Worm (Caenorhabditis elegans) whole organism, L3 larva: ENCODE results near the gene eif-3.G.

Source experiments
- ama-1 ChIP-seq: fragments of 150-350 bp; optimal IDR thresholded peaks from 2 replicates; lab custom pipeline; 2018
- ceh-28 ChIP-seq: fragments of 150-350 bp; optimal IDR thresholded peaks from 2 replicates; lab custom pipeline; 2014; ENCODE audit warnings: missing biosample characterization, missing genetic modification reagents, missing genetic modification characterization
- ceh-82 ChIP-seq: fragments of 150-350 bp; optimal IDR thresholded peaks from 2 replicates; lab custom pipeline; 2014; ENCODE audit warnings: missing biosample characterization, missing genetic modification characterization
- egl-27 ChIP-seq: sonication (generic microtip); optimal IDR thresholded peaks from 4 replicates; lab custom pipeline; 2017; ENCODE audit warnings: missing biosample characterization, missing genetic modification reagents, missing genetic modification characterization
- elt-1 ChIP-seq: fragments of 150-350 bp; optimal IDR thresholded peaks from 2 replicates; lab custom pipeline; 2014; ENCODE audit warnings: missing biosample characterization, missing genetic modification characterization
- nfya-1 ChIP-seq: sonication (generic microtip); optimal IDR thresholded peaks from 2 replicates; lab custom pipeline; 2017; ENCODE audit warnings: missing genetic modification characterization, mild to moderate bottlenecking, missing compliant biosample characterization, antibody characterized with exemption, moderate library complexity; ENCODE audit not compliant: insufficient read depth
- nhr-11 ChIP-seq: fragments of 150-350 bp; optimal IDR thresholded peaks from 2 replicates; lab custom pipeline; 2014; ENCODE audit warnings: missing biosample characterization, missing genetic modification characterization
- nhr-23 ChIP-seq: fragments of 150-350 bp; optimal IDR thresholded peaks from 2 replicates; lab custom pipeline; 2014; ENCODE audit warnings: missing biosample characterization, missing genetic modification reagents, missing genetic modification characterization
- pha-4 ChIP-seq: fragments of 150-350 bp; optimal IDR thresholded peaks from 2 replicates; lab custom pipeline; 2014; ENCODE audit warnings: missing biosample characterization, missing genetic modification reagents, missing genetic modification characterization
- snpc-4 ChIP-seq: fragments of 150-350 bp; optimal IDR thresholded peaks from 2 replicates; lab custom pipeline; 2014; ENCODE audit warnings: missing biosample characterization, missing genetic modification characterization
- unc-39 ChIP-seq: sonication (generic microtip); optimal IDR thresholded peaks from 4 replicates; lab custom pipeline; 2017; ENCODE audit warnings: missing biosample characterization, missing genetic modification characterization
- unc-62 ChIP-seq: fragments of 150-350 bp; sonication (generic microtip); optimal IDR thresholded peaks from 4 replicates; lab custom pipeline; 2014; ENCODE audit warnings: missing biosample characterization, missing genetic modification reagents, missing genetic modification characterization

DNA sequence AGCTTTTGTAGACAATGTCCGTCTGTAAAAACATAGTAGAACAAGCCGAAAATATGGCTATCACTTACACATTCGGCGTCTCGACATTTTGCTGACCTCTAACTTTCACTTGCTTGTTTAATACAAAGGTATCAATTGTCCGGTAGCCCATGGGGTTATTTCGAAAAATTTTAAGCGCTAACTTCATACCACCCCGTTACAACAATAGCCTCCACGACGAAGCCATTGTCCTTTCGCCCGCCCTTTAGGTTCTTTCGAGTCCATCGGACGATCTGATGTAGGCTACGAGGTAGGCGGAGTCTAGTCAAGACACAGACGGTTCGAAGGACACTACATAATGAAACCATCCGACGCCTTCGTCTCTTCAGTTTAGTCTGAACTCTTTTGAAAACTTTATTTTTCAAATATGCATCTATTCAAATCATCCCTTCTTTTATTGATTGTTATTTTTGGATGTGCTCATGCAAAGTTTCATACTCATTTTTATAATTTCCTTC is 3.7 kb upstream of the eif-3.G start, which contains the start of gene lips-10:
- TF ChIP-seq ceh-28 (tag; lab: Kevin White, UChicago) (no peak), egl-27 (no peak), pha-4 (tag; lab: Kevin White, UChicago) (no peak), ama-1 (no peak), elt-1 (tag; lab: Kevin White, UChicago) (no peak), nhr-11 (tag; lab: Kevin White, UChicago) (no peak), unc-62 (GFP tag; lab: Kevin White, UChicago) (no peak), ceh-82 (tag; lab: Kevin White, UChicago) (no peak), unc-39 (no peak), nhr-23 (peak; percentile 21), snpc-4 (tag; lab: Kevin White, UChicago) (no peak), nfya-1 (tag; lab: Kevin White, UChicago) (no peak)
